Fruit fly (Drosophila melanogaster) whole organism, prepupa: ENCODE measurements around the gene CG7120.

Experiments used
- Blimp-1 ChIP-seq: fragments of 200-800 bp; sonication (Bioruptor generic); optimal IDR thresholded peaks from 3 replicates; lab custom pipeline; 2017; ENCODE audit warnings: missing biosample characterization, missing genetic modification characterization, mild to moderate bottlenecking, moderate library complexity, missing genetic modification reagents
- CG10631 ChIP-seq: fragments of 200-800 bp; sonication (Bioruptor generic); optimal IDR thresholded peaks from 2 replicates; lab custom pipeline; 2016; ENCODE audit warnings: missing biosample characterization, missing genetic modification characterization
- CG10669 ChIP-seq: fragments of 200-800 bp; sonication (Bioruptor generic); optimal IDR thresholded peaks from 3 replicates; lab custom pipeline; 2018; ENCODE audit warnings: missing biosample characterization, mild to moderate bottlenecking, missing genetic modification characterization, moderate library complexity
- CG11294 ChIP-seq: fragments of 200-800 bp; sonication (Bioruptor generic); IDR thresholded peaks from 2 replicates; pipeline ENCODE4 v1.3.6; 2022; ENCODE audit warnings: missing biosample characterization, missing genetic modification characterization
- CG11762 ChIP-seq: fragments of 200-800 bp; sonication (Bioruptor generic); optimal IDR thresholded peaks from 3 replicates; lab custom pipeline; 2016; ENCODE audit warnings: missing biosample characterization, missing genetic modification characterization; ENCODE audit not compliant: insufficient read depth
- CG11902 ChIP-seq: fragments of 200-800 bp; sonication (Bioruptor generic); optimal IDR thresholded peaks from 3 replicates; lab custom pipeline; 2016; ENCODE audit warnings: missing biosample characterization, missing genetic modification characterization
- CG1621 ChIP-seq: fragments of 200-800 bp; sonication (Bioruptor generic); optimal IDR thresholded peaks from 3 replicates; lab custom pipeline; 2018; ENCODE audit warnings: missing biosample characterization, mild to moderate bottlenecking, missing genetic modification characterization
- CG16779 ChIP-seq: fragments of 200-800 bp; sonication (Bioruptor generic); optimal IDR thresholded peaks from 3 replicates; lab custom pipeline; 2017; ENCODE audit warnings: missing biosample characterization, mild to moderate bottlenecking, missing genetic modification characterization
- CG3032 ChIP-seq: fragments of 200-800 bp; optimal IDR thresholded peaks from 2 replicates; lab custom pipeline; 2019; ENCODE audit warnings: missing biosample characterization, mild to moderate bottlenecking, missing genetic modification characterization, moderate library complexity
- CG31627 ChIP-seq: fragments of 200-800 bp; sonication (Bioruptor generic); optimal IDR thresholded peaks from 3 replicates; lab custom pipeline; 2016; ENCODE audit warnings: missing biosample characterization, missing genetic modification characterization
- CG34406 ChIP-seq: fragments of 200-800 bp; sonication (Bioruptor generic); optimal IDR thresholded peaks from 3 replicates; lab custom pipeline; 2016; ENCODE audit warnings: missing biosample characterization, missing genetic modification characterization
- CG3919 ChIP-seq: fragments of 200-800 bp; sonication (Bioruptor generic); optimal IDR thresholded peaks from 3 replicates; lab custom pipeline; 2016; ENCODE audit warnings: missing biosample characterization, missing genetic modification characterization
- CG6163 ChIP-seq: fragments of 200-800 bp; sonication (Bioruptor generic); IDR thresholded peaks from 3 replicates; pipeline ENCODE4 v1.3.6; 2022; ENCODE audit warnings: missing biosample characterization, missing genetic modification characterization
- CG6276 ChIP-seq: fragments of 200-800 bp; sonication (Bioruptor generic); optimal IDR thresholded peaks from 2 replicates; lab custom pipeline; 2017; ENCODE audit warnings: missing biosample characterization, mild to moderate bottlenecking, missing genetic modification characterization
- CG6792 ChIP-seq: fragments of 200-800 bp; sonication (Bioruptor generic); optimal IDR thresholded peaks from 3 replicates; lab custom pipeline; 2016; ENCODE audit warnings: missing biosample characterization, missing genetic modification characterization
- CG6808 ChIP-seq: fragments of 200-800 bp; sonication (Bioruptor generic); optimal IDR thresholded peaks from 3 replicates; lab custom pipeline; 2017; ENCODE audit warnings: missing biosample characterization, missing genetic modification characterization, mild to moderate bottlenecking, moderate library complexity, missing genetic modification reagents
- CG7368 ChIP-seq: fragments of 200-800 bp; sonication (Bioruptor generic); optimal IDR thresholded peaks from 3 replicates; lab custom pipeline; 2016; ENCODE audit warnings: missing biosample characterization, missing genetic modification characterization
- CG8119 ChIP-seq: fragments of 200-800 bp; sonication (Bioruptor generic); IDR thresholded peaks from 3 replicates; pipeline ENCODE4 v1.3.6; 2022; ENCODE audit warnings: missing biosample characterization, missing genetic modification characterization
- CG8319 ChIP-seq: fragments of 200-800 bp; sonication (Bioruptor generic); optimal IDR thresholded peaks from 3 replicates; lab custom pipeline; 2016; ENCODE audit warnings: missing biosample characterization, missing genetic modification characterization
- CG8632 ChIP-seq: fragments of 200-800 bp; sonication (Bioruptor generic); optimal IDR thresholded peaks from 3 replicates; lab custom pipeline; 2016; ENCODE audit warnings: missing biosample characterization, missing genetic modification characterization
- CG9139 ChIP-seq: fragments of 200-800 bp; sonication (Bioruptor generic); optimal IDR thresholded peaks from 3 replicates; lab custom pipeline; 2017; ENCODE audit warnings: missing biosample characterization, mild to moderate bottlenecking, missing genetic modification characterization
- Eip78C ChIP-seq: fragments of 200-800 bp; sonication (Bioruptor generic); peaks from one replicate; lab custom pipeline; 2016; ENCODE audit warnings: missing biosample characterization, missing genetic modification characterization
- Ets96B ChIP-seq: fragments of 200-800 bp; optimal IDR thresholded peaks from 2 replicates; lab custom pipeline; 2019; ENCODE audit warnings: missing biosample characterization, mild to moderate bottlenecking, missing genetic modification characterization, moderate library complexity
- Gug ChIP-seq: fragments of 200-800 bp; sonication (Bioruptor generic); IDR thresholded peaks from 2 replicates; pipeline ENCODE4 v1.3.6; 2022; ENCODE audit warnings: missing biosample characterization, missing genetic modification characterization
- Hr38 ChIP-seq: sonication (Bioruptor generic); optimal IDR thresholded peaks from 2 replicates; lab custom pipeline; 2016; ENCODE audit warnings: missing biosample characterization, missing genetic modification characterization
- Hr39 ChIP-seq: fragments of 200-800 bp; sonication (Bioruptor generic); optimal IDR thresholded peaks from 2 replicates; lab custom pipeline; 2016; ENCODE audit warnings: missing biosample characterization, missing genetic modification characterization
- Hr4 ChIP-seq: fragments of 200-800 bp; sonication (Bioruptor generic); optimal IDR thresholded peaks from 3 replicates; lab custom pipeline; 2016; ENCODE audit warnings: missing biosample characterization, missing genetic modification characterization
- Lpt ChIP-seq: fragments of 200-800 bp; sonication (Bioruptor generic); optimal IDR thresholded peaks from 3 replicates; lab custom pipeline; 2016; ENCODE audit warnings: missing biosample characterization, missing genetic modification characterization
- Met ChIP-seq: fragments of 200-800 bp; sonication (Bioruptor generic); optimal IDR thresholded peaks from 3 replicates; lab custom pipeline; 2016; ENCODE audit warnings: missing biosample characterization, missing genetic modification characterization
- OdsH ChIP-seq: fragments of 200-800 bp; sonication (Bioruptor generic); optimal IDR thresholded peaks from 3 replicates; lab custom pipeline; 2016; ENCODE audit warnings: missing biosample characterization, missing genetic modification characterization
- Smox ChIP-seq: fragments of 200-800 bp; sonication (Bioruptor generic); optimal IDR thresholded peaks from 3 replicates; lab custom pipeline; 2016; ENCODE audit warnings: missing biosample characterization, missing genetic modification characterization
- Sox102F ChIP-seq: fragments of 200-800 bp; sonication (Bioruptor generic); optimal IDR thresholded peaks from 2 replicates; lab custom pipeline; 2016; ENCODE audit warnings: missing biosample characterization, mild to moderate bottlenecking, missing genetic modification characterization
- Sox14 ChIP-seq: fragments of 200-800 bp; sonication (Bioruptor generic); optimal IDR thresholded peaks from 3 replicates; lab custom pipeline; 2016; ENCODE audit warnings: missing biosample characterization, missing genetic modification characterization
- Sox15 ChIP-seq: fragments of 200-800 bp; sonication (Bioruptor generic); optimal IDR thresholded peaks from 3 replicates; lab custom pipeline; 2016; ENCODE audit warnings: missing biosample characterization, missing genetic modification characterization
- achi ChIP-seq: fragments of 200-800 bp; sonication (Bioruptor generic); optimal IDR thresholded peaks from 3 replicates; lab custom pipeline; 2016; ENCODE audit warnings: missing biosample characterization, missing genetic modification characterization
- acj6 ChIP-seq: fragments of 200-800 bp; sonication (Bioruptor generic); optimal IDR thresholded peaks from 3 replicates; lab custom pipeline; 2016; ENCODE audit warnings: missing biosample characterization, missing genetic modification characterization
- cyc ChIP-seq: fragments of 200-800 bp; sonication (Bioruptor generic); optimal IDR thresholded peaks from 3 replicates; lab custom pipeline; 2016; ENCODE audit warnings: missing biosample characterization, missing genetic modification characterization
- dac ChIP-seq: fragments of 200-800 bp; sonication (Bioruptor generic); optimal IDR thresholded peaks from 2 replicates; lab custom pipeline; 2017; ENCODE audit warnings: missing biosample characterization, mild to moderate bottlenecking, missing genetic modification characterization
- eg ChIP-seq: fragments of 200-800 bp; sonication (Bioruptor generic); IDR thresholded peaks from 3 replicates; pipeline ENCODE4 v1.3.6; 2022; ENCODE audit warnings: missing biosample characterization, missing genetic modification characterization
- esn ChIP-seq: fragments of 200-800 bp; sonication (Bioruptor generic); optimal IDR thresholded peaks from 2 replicates; lab custom pipeline; 2016; ENCODE audit warnings: missing biosample characterization, mild to moderate bottlenecking, missing genetic modification characterization, moderate library complexity
- fd59A ChIP-seq: fragments of 200-800 bp; sonication (Bioruptor generic); optimal IDR thresholded peaks from 2 replicates; lab custom pipeline; 2017; ENCODE audit warnings: missing biosample characterization, mild to moderate bottlenecking, missing genetic modification characterization, missing genetic modification reagents
- fkh ChIP-seq: fragments of 200-800 bp; sonication (Bioruptor generic); optimal IDR thresholded peaks from 3 replicates; lab custom pipeline; 2017; ENCODE audit warnings: missing biosample characterization, mild to moderate bottlenecking, missing genetic modification characterization, moderate library complexity
- lz ChIP-seq: fragments of 200-800 bp; sonication (Bioruptor generic); optimal IDR thresholded peaks from 3 replicates; lab custom pipeline; 2016; ENCODE audit warnings: missing biosample characterization, missing genetic modification characterization
- net ChIP-seq: fragments of 200-800 bp; sonication (Bioruptor generic); optimal IDR thresholded peaks from 3 replicates; lab custom pipeline; 2016; ENCODE audit warnings: missing biosample characterization, missing genetic modification characterization
- pdm3 ChIP-seq: fragments of 200-800 bp; sonication (Bioruptor generic); optimal IDR thresholded peaks from 3 replicates; lab custom pipeline; 2016; ENCODE audit warnings: missing biosample characterization, missing genetic modification characterization
- salr ChIP-seq, 2 experiments: fragments of 200-800 bp; sonication (Bioruptor generic); optimal IDR thresholded peaks; 3 replicates each; lab custom pipeline; 2016 to 2018; ENCODE audit warnings: missing biosample characterization in 2 of 2, missing genetic modification characterization in 2 of 2, mild to moderate bottlenecking in 1 of 2
- spab ChIP-seq: fragments of 200-800 bp; sonication (Bioruptor generic); optimal IDR thresholded peaks from 2 replicates; lab custom pipeline; 2017; ENCODE audit warnings: missing biosample characterization, mild to moderate bottlenecking, missing genetic modification characterization, missing genetic modification reagents
- svp ChIP-seq: fragments of 200-800 bp; sonication (Bioruptor generic); peaks from one replicate; lab custom pipeline; 2016; ENCODE audit warnings: missing biosample characterization, missing genetic modification characterization
- topi ChIP-seq: fragments of 200-800 bp; sonication (Bioruptor generic); optimal IDR thresholded peaks from 3 replicates; lab custom pipeline; 2016; ENCODE audit warnings: missing biosample characterization, missing genetic modification characterization
- vri ChIP-seq: fragments of 200-800 bp; sonication (Bioruptor generic); optimal IDR thresholded peaks from 3 replicates; lab custom pipeline; 2016; ENCODE audit warnings: missing biosample characterization, mild to moderate bottlenecking, missing genetic modification characterization

Gene CG7120

DNA sequence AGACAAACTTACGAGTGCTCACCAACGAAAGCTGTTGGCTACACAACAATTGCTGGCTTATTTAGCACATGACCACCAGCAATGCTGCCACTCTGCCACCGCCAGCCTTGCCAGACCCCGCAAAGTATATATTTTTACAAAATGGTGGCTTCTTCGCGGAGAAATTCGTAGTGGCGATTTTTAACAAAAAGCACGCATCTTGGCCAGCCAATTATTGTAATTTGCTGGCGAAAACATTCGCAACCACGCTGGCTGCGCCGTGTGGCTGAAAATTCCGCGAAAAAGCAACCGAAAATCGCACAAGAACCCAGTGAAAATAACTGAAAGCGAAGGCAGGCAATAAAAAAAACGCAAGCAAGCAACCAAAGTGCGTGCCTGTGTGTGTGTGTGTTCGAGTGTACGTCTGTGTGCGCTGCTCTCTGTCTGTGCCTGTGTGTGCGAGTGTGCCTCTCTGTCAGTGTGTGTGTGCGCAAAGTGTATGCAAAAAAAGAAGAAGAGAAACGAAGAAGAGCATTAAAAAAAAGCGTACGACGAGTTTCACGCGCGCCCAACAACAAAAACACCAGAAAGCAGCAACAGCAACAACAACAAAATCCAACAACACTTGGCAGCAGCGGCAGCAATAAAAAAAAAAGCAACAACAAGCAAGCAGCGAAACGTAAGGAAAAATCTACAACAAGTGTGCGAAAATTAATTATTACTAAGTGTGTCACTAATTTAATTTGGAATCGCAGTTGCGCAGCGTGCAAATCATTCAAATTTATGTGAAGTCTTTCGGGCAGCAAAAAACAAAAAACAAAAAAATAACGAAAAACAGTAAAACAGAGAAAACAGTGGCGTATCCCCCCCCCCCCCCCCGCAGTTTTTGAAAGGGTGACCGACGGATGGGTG lies 54.2 kb downstream of the CG7120 start, which contains the start of gene Gug:
Gug (plus strand) TSS at position 123 of the 891 bp plus-strand sequence.
- TF ChIP-seq CG6808 (GFP tag; lab: Kevin White, UChicago), result peak; percentile 98
- TF ChIP-seq achi (GFP tag; lab: Kevin White, UChicago), result peak; percentile 86
- peak; percentile 88 for TF ChIP-seq CG3919 (GFP tag; lab: Kevin White, UChicago)
- TF ChIP-seq CG9139 (GFP tag; lab: Kevin White, UChicago), result peak; percentile 99
- peak; percentile 96 for TF ChIP-seq Ets96B
- TF ChIP-seq pdm3, result peak; percentile 83
- TF ChIP-seq Blimp-1 (GFP tag; lab: Kevin White, UChicago), result peak; percentile 65
- peak; percentile 75 for TF ChIP-seq OdsH
- peak; percentile 99 for TF ChIP-seq CG6276 (GFP tag; lab: Kevin White, UChicago)
- TF ChIP-seq fkh (GFP tag; lab: Kevin White, UChicago), result no peak
- TF ChIP-seq CG10631, result peak; percentile 67
- peak; percentile 89 for TF ChIP-seq CG7368 (GFP tag; lab: Kevin White, UChicago)
- TF ChIP-seq CG6163 (GFP tag; lab: Robert Waterston, UW), result peak; percentile 98
- TF ChIP-seq Sox15 (GFP tag; lab: Kevin White, UChicago), result no peak
- no peak for TF ChIP-seq cyc (GFP tag; lab: Kevin White, UChicago)
- peak; percentile 98 for TF ChIP-seq spab (GFP tag; lab: Kevin White, UChicago)
- TF ChIP-seq acj6 (GFP tag; lab: Kevin White, UChicago), result peak; percentile 53
- peak; percentile 61 for TF ChIP-seq Sox102F (GFP tag; lab: Kevin White, UChicago)
- TF ChIP-seq eg, result peak; percentile 98
- TF ChIP-seq salr (GFP tag; optimal IDR thresholded peaks at IDR 0.05; lab: Kevin White, UChicago), result peak; percentile 94 to 95
- TF ChIP-seq CG6792 (GFP tag; lab: Kevin White, UChicago), result peak; percentile 75
- TF ChIP-seq CG3032 (tag; lab: Kevin White, UChicago), result peak; percentile 93
- peak; percentile 78 for TF ChIP-seq Sox14 (GFP tag; lab: Kevin White, UChicago)
- peak; percentile 86 for TF ChIP-seq fd59A (GFP tag; lab: Kevin White, UChicago)
- TF ChIP-seq CG11294, result peak; percentile 71; the same call in 1 of the 2 replicates
- TF ChIP-seq esn (GFP tag; lab: Kevin White, UChicago), result peak; percentile 56
- peak; percentile 52 for TF ChIP-seq lz
- TF ChIP-seq svp (GFP tag; lab: Kevin White, UChicago), result peak; percentile 85
- TF ChIP-seq Hr39 (GFP tag; lab: Kevin White, UChicago), result no peak
- peak; percentile 57 for TF ChIP-seq topi (GFP tag; lab: Kevin White, UChicago)
- peak; percentile 75 for TF ChIP-seq Hr4 (GFP tag; lab: Kevin White, UChicago)
- peak; percentile 98 for TF ChIP-seq Gug (GFP tag; lab: Robert Waterston, UW)
- TF ChIP-seq CG8119, result peak; percentile 97
- TF ChIP-seq CG8319, result peak; percentile 62
- peak; percentile 95 for TF ChIP-seq net (GFP tag; lab: Kevin White, UChicago)
- TF ChIP-seq CG11902, result no peak
- peak; percentile 99 for TF ChIP-seq CG16779 (tag; lab: Kevin White, UChicago)
- peak; percentile 96 for TF ChIP-seq Lpt
- peak; percentile 93 for TF ChIP-seq CG10669 (GFP tag; lab: Kevin White, UChicago)
- no peak for TF ChIP-seq CG31627
- TF ChIP-seq Smox (GFP tag; lab: Kevin White, UChicago), result peak; percentile 30
- TF ChIP-seq Met (GFP tag; lab: Kevin White, UChicago), result peak; percentile 53
- TF ChIP-seq CG34406 (GFP tag; lab: Kevin White, UChicago), result peak; percentile 85
- peak; percentile 95 for TF ChIP-seq Eip78C (GFP tag; lab: Kevin White, UChicago)
- TF ChIP-seq Hr38 (GFP tag; lab: Kevin White, UChicago), result no peak
- peak; percentile 82 for TF ChIP-seq CG8632 (GFP tag; lab: Kevin White, UChicago)
- peak; percentile 68 for TF ChIP-seq CG11762 (GFP tag; lab: Kevin White, UChicago)
- TF ChIP-seq dac (GFP tag; lab: Kevin White, UChicago), result peak; percentile 91
- TF ChIP-seq CG1621 (tag; lab: Kevin White, UChicago), result peak; percentile 97
- TF ChIP-seq vri (GFP tag; lab: Kevin White, UChicago), result peak; percentile 47
